In genomic region chr2L:7525123-7525874, dm6 we compare ENCODE assay signal across 1 fruit fly cellular context.
A peak's percentile ranks its signal among the peaks of the same experiment; 100 is the strongest.
TF ChIP-seq lines count a peak whose summit lies in the region.

No protein-coding gene starts in this region.

TF ChIP-seq in whole organism, embryonic, 481 proteins besides CTCF, POLR2A, EP300 and RAD21 (continued from another document):
- no peak for TF ChIP-seq chif (GFP tag; optimal IDR thresholded peaks at IDR 0.05; lab: Kevin White, UChicago)
- peak; percentile 34 for TF ChIP-seq dmrt99B (tag; optimal IDR thresholded peaks at IDR 0.05; lab: Kevin White, UChicago)
- no peak for TF ChIP-seq Abd-B (GFP tag; optimal IDR thresholded peaks at IDR 0.05; lab: Kevin White, UChicago)
- no peak for TF ChIP-seq Rx (GFP tag; IDR thresholded peaks at IDR 0.05; lab: Robert Waterston, UW)
- TF ChIP-seq Lpt (GFP tag; optimal IDR thresholded peaks at IDR 0.05; lab: Kevin White, UChicago), result no peak
- peak; percentile 12 for TF ChIP-seq CG8924 (tag; optimal IDR thresholded peaks at IDR 0.05; lab: Kevin White, UChicago)
- peak; percentile 22 for TF ChIP-seq unpg (GFP tag; optimal IDR thresholded peaks at IDR 0.05; lab: Kevin White, UChicago)
- no peak for TF ChIP-seq org-1 (GFP tag; optimal IDR thresholded peaks at IDR 0.05; lab: Kevin White, UChicago)
- TF ChIP-seq tap (tag; optimal IDR thresholded peaks at IDR 0.05; lab: Kevin White, UChicago), result peak; percentile 23
- no peak for TF ChIP-seq cg (GFP tag; optimal IDR thresholded peaks at IDR 0.05; lab: Kevin White, UChicago)
- TF ChIP-seq pita (GFP tag; optimal IDR thresholded peaks at IDR 0.05; lab: Kevin White, UChicago), result no peak
- no peak for TF ChIP-seq CG8290 (GFP tag; optimal IDR thresholded peaks at IDR 0.05; lab: Kevin White, UChicago)
- peak in 1 of 2 experiments; percentile 30 for TF ChIP-seq CG8290 (tag; optimal IDR thresholded peaks at IDR 0.05; lab: Kevin White, UChicago)
- TF ChIP-seq prd (optimal IDR thresholded peaks at IDR 0.05; lab: Kevin White, UChicago), result no peak
- no peak for TF ChIP-seq prd (GFP tag; IDR thresholded peaks at IDR 0.05; lab: Robert Waterston, UW)
- no peak for TF ChIP-seq CG1792 (GFP tag; optimal IDR thresholded peaks at IDR 0.05; lab: Kevin White, UChicago)
- peak; percentile 23 for TF ChIP-seq CG6813 (GFP tag; optimal IDR thresholded peaks at IDR 0.05; lab: Kevin White, UChicago)
- 0 out of 2 replicates have a peak, but pooled peaks have one; percentile 16 for TF ChIP-seq sob (GFP tag; IDR thresholded peaks at IDR 0.05; lab: Robert Waterston, UW)
- no peak for TF ChIP-seq Opbp (GFP tag; IDR thresholded peaks at IDR 0.05; lab: Robert Waterston, UW; ENCODE audit: partially characterized antibody)
- TF ChIP-seq zen (tag; optimal IDR thresholded peaks at IDR 0.05; lab: Kevin White, UChicago), result no peak
- no peak for TF ChIP-seq Poxn (GFP tag; IDR thresholded peaks at IDR 0.05; lab: Robert Waterston, UW)
- TF ChIP-seq CG11504 (tag; optimal IDR thresholded peaks at IDR 0.05; lab: Kevin White, UChicago), result peak; percentile 32
- peak; percentile 28 for TF ChIP-seq PHDP (tag; optimal IDR thresholded peaks at IDR 0.05; lab: Kevin White, UChicago)
- no peak for TF ChIP-seq Neu2 (GFP tag; optimal IDR thresholded peaks at IDR 0.05; lab: Kevin White, UChicago; ENCODE audit: borderline replicate concordance)
- TF ChIP-seq CG17912 (GFP tag; optimal IDR thresholded peaks at IDR 0.05; lab: Kevin White, UChicago), result no peak
- peak; percentile 8 for TF ChIP-seq YL-1 (GFP tag; optimal IDR thresholded peaks at IDR 0.05; lab: Kevin White, UChicago)
- no peak for TF ChIP-seq al (GFP tag; IDR thresholded peaks at IDR 0.05; lab: Robert Waterston, UW)
- no peak for TF ChIP-seq CG2116 (GFP tag; optimal IDR thresholded peaks at IDR 0.05; lab: Kevin White, UChicago)
- TF ChIP-seq CG2129 (GFP tag; IDR thresholded peaks at IDR 0.05; lab: Robert Waterston, UW; ENCODE audit: partially characterized antibody), result no peak
- peak; percentile 73; the same call in 1 of the 3 replicates for TF ChIP-seq ci (GFP tag; IDR thresholded peaks at IDR 0.05; lab: Robert Waterston, UW)
- TF ChIP-seq croc (GFP tag; conservative IDR thresholded peaks at IDR 0.05; lab: Robert Waterston, UW), result no peak
- TF ChIP-seq CG4730 (GFP tag; IDR thresholded peaks at IDR 0.05; lab: Robert Waterston, UW), result no peak
- TF ChIP-seq CG3995 (GFP tag; optimal IDR thresholded peaks at IDR 0.05; lab: Kevin White, UChicago), result no peak
- TF ChIP-seq knrl (GFP tag; IDR thresholded peaks at IDR 0.05; lab: Robert Waterston, UW; ENCODE audit: partially characterized antibody), result no peak
- TF ChIP-seq bbx (GFP tag; IDR thresholded peaks at IDR 0.05; lab: Robert Waterston, UW; ENCODE audit: partially characterized antibody), result no peak
- no peak for TF ChIP-seq Doc3 (GFP tag; IDR thresholded peaks at IDR 0.05; lab: Robert Waterston, UW; ENCODE audit: partially characterized antibody)
- TF ChIP-seq CG34376 (GFP tag; optimal IDR thresholded peaks at IDR 0.05; lab: Kevin White, UChicago), result no peak
- TF ChIP-seq CG5953 (GFP tag; IDR thresholded peaks at IDR 0.05; lab: Robert Waterston, UW), result 0 out of 2 replicates have a peak, but pooled peaks have one; percentile 27
- TF ChIP-seq CG31224 (GFP tag; IDR thresholded peaks at IDR 0.05; lab: Robert Waterston, UW), result no peak
- no peak for TF ChIP-seq Dbx (GFP tag; IDR thresholded peaks at IDR 0.05; lab: Robert Waterston, UW)
- no peak for TF ChIP-seq Nf-YA (GFP tag; IDR thresholded peaks at IDR 0.05; lab: Robert Waterston, UW)
- TF ChIP-seq Tbp (GFP tag; optimal IDR thresholded peaks at IDR 0.05; lab: Kevin White, UChicago), result no peak
- no peak for TF ChIP-seq row (GFP tag; IDR thresholded peaks at IDR 0.05; lab: Robert Waterston, UW)
- peak; percentile 71 for TF ChIP-seq Vsx1 (GFP tag; optimal IDR thresholded peaks at IDR 0.05; lab: Kevin White, UChicago)
- no peak for TF ChIP-seq dpn (GFP tag; optimal IDR thresholded peaks at IDR 0.05; lab: Kevin White, UChicago)
- TF ChIP-seq CG14667 (GFP tag; IDR thresholded peaks at IDR 0.05; lab: Robert Waterston, UW), result no peak
- no peak for TF ChIP-seq fd64A (GFP tag; optimal IDR thresholded peaks at IDR 0.05; lab: Kevin White, UChicago)
- TF ChIP-seq NFAT (GFP tag; IDR thresholded peaks at IDR 0.05; lab: Robert Waterston, UW), result no peak
- no peak for TF ChIP-seq CG9609 (GFP tag; optimal IDR thresholded peaks at IDR 0.05; lab: Kevin White, UChicago)
- TF ChIP-seq lilli (GFP tag; optimal IDR thresholded peaks at IDR 0.05; lab: Kevin White, UChicago), result no peak
- TF ChIP-seq pnt (GFP tag; optimal IDR thresholded peaks at IDR 0.05; lab: Kevin White, UChicago), result no peak
- TF ChIP-seq btn (GFP tag; optimal IDR thresholded peaks at IDR 0.05; lab: Kevin White, UChicago), result no peak
- no peak for TF ChIP-seq MBD-R2 (GFP tag; IDR thresholded peaks at IDR 0.05; lab: Robert Waterston, UW)
- TF ChIP-seq CG15696 (tag; optimal IDR thresholded peaks at IDR 0.05; lab: Kevin White, UChicago), result peak; percentile 58
- peak; percentile 3 for TF ChIP-seq CG15514 (GFP tag; optimal IDR thresholded peaks at IDR 0.05; lab: Kevin White, UChicago)
- no peak for TF ChIP-seq CG6175 (GFP tag; IDR thresholded peaks at IDR 0.05; lab: Robert Waterston, UW)
- TF ChIP-seq tup (GFP tag; optimal IDR thresholded peaks at IDR 0.05; lab: Kevin White, UChicago), result no peak
- no peak for TF ChIP-seq CG43689 (GFP tag; IDR thresholded peaks at IDR 0.05; lab: Robert Waterston, UW)
- TF ChIP-seq ssp (GFP tag; IDR thresholded peaks at IDR 0.05; lab: Robert Waterston, UW), result no peak
- no peak for TF ChIP-seq wdn (GFP tag; IDR thresholded peaks at IDR 0.05; lab: Robert Waterston, UW)
- no peak for TF ChIP-seq zen2 (GFP tag; IDR thresholded peaks at IDR 0.05; lab: Robert Waterston, UW; ENCODE audit: partially characterized antibody)
- no peak for TF ChIP-seq sens-2 (GFP tag; IDR thresholded peaks at IDR 0.05; lab: Robert Waterston, UW)
- no peak for TF ChIP-seq CG30403 (GFP tag; optimal IDR thresholded peaks at IDR 0.05; lab: Kevin White, UChicago)
- no peak for TF ChIP-seq Mrtf (GFP tag; IDR thresholded peaks at IDR 0.05; lab: Robert Waterston, UW)
- no peak for TF ChIP-seq peb (GFP tag; IDR thresholded peaks at IDR 0.05; lab: Robert Waterston, UW)
- TF ChIP-seq CG8359 (GFP tag; optimal IDR thresholded peaks at IDR 0.05; lab: Kevin White, UChicago; ENCODE audit: borderline replicate concordance), result no peak
- no peak for TF ChIP-seq Dip2 (GFP tag; IDR thresholded peaks at IDR 0.05; lab: Robert Waterston, UW)
- no peak for TF ChIP-seq Side (GFP tag; optimal IDR thresholded peaks at IDR 0.05; lab: Kevin White, UChicago)
- no peak for TF ChIP-seq Bdp1 (GFP tag; optimal IDR thresholded peaks at IDR 0.05; lab: Kevin White, UChicago)
- TF ChIP-seq Dfd (GFP tag; optimal IDR thresholded peaks at IDR 0.05; lab: Kevin White, UChicago), result no peak
- no peak for TF ChIP-seq hb (GFP tag; IDR thresholded peaks at IDR 0.05; lab: Robert Waterston, UW; ENCODE audit: partially characterized antibody)
- no peak for TF ChIP-seq shn (GFP tag; optimal IDR thresholded peaks at IDR 0.05; lab: Kevin White, UChicago)
- TF ChIP-seq CG3726 (GFP tag; IDR thresholded peaks at IDR 0.05; lab: Robert Waterston, UW), result no peak
- peak; percentile 21 for TF ChIP-seq CG12391 (tag; optimal IDR thresholded peaks at IDR 0.05; lab: Kevin White, UChicago)
- TF ChIP-seq Elba2 (GFP tag; optimal IDR thresholded peaks at IDR 0.05; lab: Kevin White, UChicago), result no peak
- no peak for TF ChIP-seq emc (GFP tag; optimal IDR thresholded peaks at IDR 0.05; lab: Kevin White, UChicago)
- no peak for TF ChIP-seq esg (GFP tag; conservative IDR thresholded peaks at IDR 0.05; lab: Robert Waterston, UW)
- TF ChIP-seq schlank (tag; optimal IDR thresholded peaks at IDR 0.05; lab: Kevin White, UChicago), result no peak
- no peak for TF ChIP-seq usp (GFP tag; optimal IDR thresholded peaks at IDR 0.05; lab: Kevin White, UChicago)
- TF ChIP-seq Blimp-1 (GFP tag; optimal IDR thresholded peaks at IDR 0.05; lab: Kevin White, UChicago), result no peak
- TF ChIP-seq CG2120 (GFP tag; optimal IDR thresholded peaks at IDR 0.05; lab: Kevin White, UChicago), result no peak
- TF ChIP-seq ewg (GFP tag; optimal IDR thresholded peaks at IDR 0.05; lab: Kevin White, UChicago), result no peak
- TF ChIP-seq rib (GFP tag; IDR thresholded peaks at IDR 0.05; lab: Robert Waterston, UW), result no peak
- no peak for TF ChIP-seq ftz-f1 (GFP tag; optimal IDR thresholded peaks at IDR 0.05; lab: Kevin White, UChicago)
- TF ChIP-seq tx (GFP tag; optimal IDR thresholded peaks at IDR 0.05; lab: Kevin White, UChicago), result no peak
- TF ChIP-seq B-H2 (GFP tag; optimal IDR thresholded peaks at IDR 0.05; lab: Kevin White, UChicago), result no peak
- no peak for TF ChIP-seq CG3281 (GFP tag; optimal IDR thresholded peaks at IDR 0.05; lab: Kevin White, UChicago)
- TF ChIP-seq CG13624 (GFP tag; optimal IDR thresholded peaks at IDR 0.05; lab: Kevin White, UChicago), result no peak
- TF ChIP-seq kah (GFP tag; optimal IDR thresholded peaks at IDR 0.05; lab: Kevin White, UChicago), result no peak
- peak; percentile 21 for TF ChIP-seq CG2202 (tag; optimal IDR thresholded peaks at IDR 0.05; lab: Kevin White, UChicago)
- TF ChIP-seq CG9876 (GFP tag; optimal IDR thresholded peaks at IDR 0.05; lab: Kevin White, UChicago), result no peak
- TF ChIP-seq dimm (GFP tag; IDR thresholded peaks at IDR 0.05; lab: Robert Waterston, UW), result no peak
- no peak for TF ChIP-seq Sin3A (optimal IDR thresholded peaks at IDR 0.05; lab: Kevin White, UChicago)
- TF ChIP-seq Ssrp (tag; optimal IDR thresholded peaks at IDR 0.05; lab: Kevin White, UChicago), result no peak
- TF ChIP-seq CG7271 (tag; optimal IDR thresholded peaks at IDR 0.05; lab: Kevin White, UChicago), result no peak
- no peak for TF ChIP-seq CG11560 (tag; IDR thresholded peaks at IDR 0.05; lab: Robert Waterston, UW)
- TF ChIP-seq CG42726 (GFP tag; IDR thresholded peaks at IDR 0.05; lab: Robert Waterston, UW; ENCODE audit: partially characterized antibody), result no peak
- TF ChIP-seq CG17361 (GFP tag; IDR thresholded peaks at IDR 0.05; lab: Robert Waterston, UW), result no peak
- TF ChIP-seq unc-4 (GFP tag; IDR thresholded peaks at IDR 0.05; lab: Robert Waterston, UW; ENCODE audit: partially characterized antibody), result no peak
- no peak for TF ChIP-seq psq (GFP tag; optimal IDR thresholded peaks at IDR 0.05; lab: Kevin White, UChicago)
- no peak for TF ChIP-seq maf-S (GFP tag; optimal IDR thresholded peaks at IDR 0.05; lab: Kevin White, UChicago)
- no peak for TF ChIP-seq C15 (GFP tag; IDR thresholded peaks at IDR 0.05; lab: Robert Waterston, UW)
- peak; percentile 6 for TF ChIP-seq CG11723 (GFP tag; optimal IDR thresholded peaks at IDR 0.05; lab: Kevin White, UChicago)
- TF ChIP-seq CG11085 (GFP tag; IDR thresholded peaks at IDR 0.05; lab: Robert Waterston, UW), result no peak
- TF ChIP-seq nerfin-1 (tag; optimal IDR thresholded peaks at IDR 0.05; lab: Kevin White, UChicago), result no peak
- no peak for TF ChIP-seq CG12299 (tag; optimal IDR thresholded peaks at IDR 0.05; lab: Kevin White, UChicago)
- no peak for TF ChIP-seq pho (GFP tag; optimal IDR thresholded peaks at IDR 0.05; lab: Kevin White, UChicago)
- no peak for TF ChIP-seq CG18764 (GFP tag; optimal IDR thresholded peaks at IDR 0.05; lab: Kevin White, UChicago)
- no peak for TF ChIP-seq CG17359 (tag; optimal IDR thresholded peaks at IDR 0.05; lab: Kevin White, UChicago)
- no peak for TF ChIP-seq CG12659 (GFP tag; optimal IDR thresholded peaks at IDR 0.05; lab: Kevin White, UChicago)
- TF ChIP-seq CG7372 (GFP tag; IDR thresholded peaks at IDR 0.05; lab: Robert Waterston, UW), result no peak
- no peak for TF ChIP-seq tin (GFP tag; optimal IDR thresholded peaks at IDR 0.05; lab: Kevin White, UChicago)
- TF ChIP-seq CG4854 (GFP tag; optimal IDR thresholded peaks at IDR 0.05; lab: Kevin White, UChicago), result no peak
- TF ChIP-seq CG7987 (GFP tag; optimal IDR thresholded peaks at IDR 0.05; lab: Kevin White, UChicago), result no peak
- TF ChIP-seq CG7357 (GFP tag; IDR thresholded peaks at IDR 0.05; lab: Robert Waterston, UW), result no peak
- TF ChIP-seq CG16815 (GFP tag; optimal IDR thresholded peaks at IDR 0.05; lab: Kevin White, UChicago), result no peak
- TF ChIP-seq Usf (GFP tag; optimal IDR thresholded peaks at IDR 0.05; lab: Kevin White, UChicago), result no peak
- TF ChIP-seq HLH3B (GFP tag; IDR thresholded peaks at IDR 0.05; lab: Robert Waterston, UW), result no peak
